Fruit fly (Drosophila melanogaster) whole organism, wandering third instar larva: ENCODE measurements around the gene CG34316.

Experiments
- Abd-B ChIP-seq: fragments of >200 bp; optimal IDR thresholded peaks from 2 replicates; lab custom pipeline; 2017; ENCODE audit warnings: missing biosample characterization, missing genetic modification characterization
- CG32264 ChIP-seq: fragments of 200-800 bp; sonication (Bioruptor generic); optimal IDR thresholded peaks from 2 replicates; lab custom pipeline; 2016; ENCODE audit warnings: missing biosample characterization, missing genetic modification characterization
- CG9705 ChIP-seq: fragments of 200-800 bp; sonication (Bioruptor generic); optimal IDR thresholded peaks from 2 replicates; lab custom pipeline; 2018; ENCODE audit warnings: missing biosample characterization, mild to moderate bottlenecking, missing genetic modification characterization
- CrebA ChIP-seq: fragments of 200-800 bp; sonication (Bioruptor generic); optimal IDR thresholded peaks from 2 replicates; lab custom pipeline; 2016; ENCODE audit warnings: missing biosample characterization, mild to moderate bottlenecking, missing genetic modification characterization, borderline replicate concordance
- Dfd ChIP-seq: fragments of >200 bp; optimal IDR thresholded peaks from 2 replicates; lab custom pipeline; 2017; ENCODE audit warnings: missing biosample characterization, missing genetic modification characterization
- Dif ChIP-seq: fragments of 200-275, 200-300 bp; sonication (Bioruptor generic); optimal IDR thresholded peaks from 2 replicates; lab custom pipeline; 2018; ENCODE audit warnings: missing biosample characterization, missing genetic modification characterization; ENCODE audit not compliant: partially characterized antibody
- GATAd ChIP-seq: sonication (Bioruptor generic); optimal IDR thresholded peaks from 2 replicates; lab custom pipeline; 2016; ENCODE audit warnings: missing biosample characterization, missing genetic modification characterization
- HLH106 ChIP-seq: fragments of 200-800 bp; optimal IDR thresholded peaks from 3 replicates; lab custom pipeline; 2019; ENCODE audit warnings: missing biosample characterization, mild to moderate bottlenecking, missing genetic modification characterization, moderate library complexity
- Hnf4 ChIP-seq: fragments of 200-800 bp; sonication (Bioruptor generic); optimal IDR thresholded peaks from 2 replicates; lab custom pipeline; 2016; ENCODE audit warnings: missing biosample characterization, mild to moderate bottlenecking, missing genetic modification characterization
- Hr78 ChIP-seq: fragments of >200 bp; optimal IDR thresholded peaks from 2 replicates; lab custom pipeline; 2017; ENCODE audit warnings: missing biosample characterization, missing genetic modification characterization
- Hr83 ChIP-seq: fragments of 200-300 bp; sonication (Bioruptor generic); optimal IDR thresholded peaks from 2 replicates; lab custom pipeline; 2016; ENCODE audit warnings: missing biosample characterization, mild to moderate bottlenecking, missing genetic modification characterization, moderate library complexity; ENCODE audit not compliant: poor library complexity, severe bottlenecking
- Jra ChIP-seq: sonication (Bioruptor generic); optimal IDR thresholded peaks from 2 replicates; lab custom pipeline; 2016; ENCODE audit warnings: missing biosample characterization, missing genetic modification characterization
- Mio ChIP-seq: sonication (Bioruptor generic); optimal IDR thresholded peaks from 2 replicates; lab custom pipeline; 2016; ENCODE audit warnings: missing biosample characterization, missing genetic modification characterization
- Myc ChIP-seq: fragments of >200 bp; optimal IDR thresholded peaks from 2 replicates; lab custom pipeline; 2017
- N ChIP-seq: fragments of >200 bp; optimal IDR thresholded peaks from 2 replicates; lab custom pipeline; 2018; ENCODE audit warnings: missing biosample characterization, missing external identifiers, missing genetic modification characterization
- OdsH ChIP-seq: fragments of 200-800 bp; sonication (Bioruptor generic); optimal IDR thresholded peaks from 2 replicates; lab custom pipeline; 2016; ENCODE audit warnings: missing biosample characterization, mild to moderate bottlenecking, missing genetic modification characterization
- Rel ChIP-seq, 2 experiments: fragments of 200-800 bp; sonication (Bioruptor generic) in 1 of 2; optimal IDR thresholded peaks; 2 replicates in 1 of 2; 3 replicates in 1 of 2; lab custom pipeline; 2016 to 2019; ENCODE audit warnings: mild to moderate bottlenecking in 2 of 2, missing biosample characterization in 2 of 2, missing genetic modification characterization in 2 of 2, moderate library complexity in 1 of 2
- Sp1 ChIP-seq: fragments of 200-800 bp; sonication (Bioruptor generic); optimal IDR thresholded peaks from 3 replicates; lab custom pipeline; 2019; ENCODE audit warnings: missing biosample characterization, mild to moderate bottlenecking, missing genetic modification characterization, moderate library complexity
- Vsx2 ChIP-seq: fragments of 200-300, 225-300 bp; sonication (Bioruptor generic); optimal IDR thresholded peaks from 2 replicates; lab custom pipeline; 2018; ENCODE audit warnings: missing biosample characterization, missing genetic modification characterization; ENCODE audit not compliant: partially characterized antibody
- br ChIP-seq: fragments of 200-800 bp; sonication (Bioruptor generic); optimal IDR thresholded peaks from 2 replicates; lab custom pipeline; 2016; ENCODE audit warnings: missing biosample characterization, missing genetic modification characterization
- brk ChIP-seq: fragments of 200-800 bp; sonication (Bioruptor generic); optimal IDR thresholded peaks from 2 replicates; lab custom pipeline; 2016; ENCODE audit warnings: missing biosample characterization, mild to moderate bottlenecking, missing genetic modification characterization
- dl ChIP-seq, 2 experiments: fragments of 175-275, 200-275 bp in 1 of 2; fragments of 200-275 bp in 1 of 2; sonication (Bioruptor generic); optimal IDR thresholded peaks; lab custom pipeline; 2018; ENCODE audit warnings: mild to moderate bottlenecking in 2 of 2, missing biosample characterization in 2 of 2, missing genetic modification characterization in 2 of 2, moderate library complexity in 2 of 2; ENCODE audit not compliant: partially characterized antibody in 2 of 2, insufficient read depth in 1 of 2
- dmrt93B ChIP-seq: fragments of 200-800 bp; sonication (Bioruptor generic); optimal IDR thresholded peaks from 2 replicates; lab custom pipeline; 2018; ENCODE audit warnings: missing biosample characterization, mild to moderate bottlenecking, missing genetic modification characterization
- dsf ChIP-seq: sonication (Bioruptor generic); optimal IDR thresholded peaks from 2 replicates; lab custom pipeline; 2016; ENCODE audit warnings: missing biosample characterization, missing genetic modification characterization, borderline replicate concordance
- ey ChIP-seq: fragments of 200-800 bp; sonication (Bioruptor generic); optimal IDR thresholded peaks from 2 replicates; lab custom pipeline; 2016; ENCODE audit warnings: missing biosample characterization, missing genetic modification characterization
- foxo ChIP-seq, 2 experiments: fragments of 200-800 bp; sonication (Bioruptor generic); optimal IDR thresholded peaks; 2 replicates in 1 of 2; 3 replicates in 1 of 2; lab custom pipeline; 2016 to 2017; ENCODE audit warnings: missing biosample characterization in 2 of 2, missing genetic modification characterization in 2 of 2
- fru ChIP-seq: fragments of 200-800 bp; sonication (Bioruptor generic); optimal IDR thresholded peaks from 3 replicates; lab custom pipeline; 2016; ENCODE audit warnings: missing biosample characterization, mild to moderate bottlenecking, missing genetic modification characterization
- h ChIP-seq: fragments of 200-800 bp; sonication (Bioruptor generic); optimal IDR thresholded peaks from 3 replicates; lab custom pipeline; 2016; ENCODE audit warnings: missing biosample characterization, mild to moderate bottlenecking, missing genetic modification characterization
- jim ChIP-seq: fragments of 175-275, 200-325 bp; sonication (Bioruptor generic); optimal IDR thresholded peaks from 2 replicates; lab custom pipeline; 2016; ENCODE audit warnings: missing biosample characterization, mild to moderate bottlenecking, missing genetic modification characterization
- lola ChIP-seq: fragments of >200 bp; optimal IDR thresholded peaks from 2 replicates; lab custom pipeline; 2017; ENCODE audit warnings: missing biosample characterization, missing genetic modification characterization
- pan ChIP-seq: fragments of >200 bp; optimal IDR thresholded peaks from 2 replicates; lab custom pipeline; 2017
- psq ChIP-seq: fragments of 200-800 bp; sonication (Bioruptor generic); optimal IDR thresholded peaks from 3 replicates; lab custom pipeline; 2017; ENCODE audit warnings: missing biosample characterization, mild to moderate bottlenecking, missing genetic modification characterization, moderate library complexity
- rgr ChIP-seq: fragments of 200-800 bp; sonication (Bioruptor generic); optimal IDR thresholded peaks from 3 replicates; lab custom pipeline; 2016; ENCODE audit warnings: missing biosample characterization, mild to moderate bottlenecking, missing genetic modification characterization
- sage ChIP-seq: fragments of 200-800 bp; sonication (Bioruptor generic); optimal IDR thresholded peaks from 2 replicates; lab custom pipeline; 2016; ENCODE audit warnings: missing biosample characterization, mild to moderate bottlenecking, missing genetic modification characterization
- sv ChIP-seq: fragments of 200-800 bp; sonication (Bioruptor generic); optimal IDR thresholded peaks from 3 replicates; lab custom pipeline; 2016; ENCODE audit warnings: missing biosample characterization, missing genetic modification characterization
- tai ChIP-seq: sonication (Bioruptor generic); optimal IDR thresholded peaks from 2 replicates; lab custom pipeline; 2016; ENCODE audit warnings: missing biosample characterization, missing genetic modification characterization
- usp ChIP-seq: fragments of >200 bp; optimal IDR thresholded peaks from 2 replicates; lab custom pipeline; 2017; ENCODE audit warnings: missing biosample characterization, missing genetic modification characterization
- woc ChIP-seq: sonication (Bioruptor generic); optimal IDR thresholded peaks from 2 replicates; lab custom pipeline; 2016; ENCODE audit warnings: missing biosample characterization, mild to moderate bottlenecking, missing genetic modification characterization

CG34316 gene

DNA sequence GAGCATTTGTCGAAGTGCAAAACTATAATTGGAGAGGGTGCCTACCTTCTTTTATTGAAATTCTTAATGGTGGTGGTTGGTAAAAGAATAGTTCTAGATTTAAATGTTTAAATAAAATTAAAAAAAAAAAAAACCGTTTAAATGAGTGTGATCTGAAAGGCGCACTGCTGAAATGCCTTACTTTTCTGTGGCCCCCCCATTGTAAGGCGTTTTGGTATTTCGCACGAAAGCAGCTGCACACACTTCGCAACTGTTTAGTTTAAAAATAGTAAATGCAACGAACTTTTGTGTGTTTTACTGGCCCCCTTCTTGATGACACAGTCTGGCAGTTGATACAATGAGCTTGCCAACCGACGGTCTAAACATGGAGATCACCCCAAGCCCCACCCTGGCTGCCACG is 38.0 kb downstream of the CG34316 start, which contains the start of the genes CG14864 and Zip88E:
TSS of gene CG14864 (minus strand) at position 113 of the 400 bp plus-strand sequence.
TSS of gene Zip88E (plus strand) at position 237 of the 400 bp plus-strand sequence.
- no peak for TF ChIP-seq OdsH (GFP tag; lab: Kevin White, UChicago)
- TF ChIP-seq Hr83: peak; percentile 22
- no peak for TF ChIP-seq dsf (GFP tag; lab: Kevin White, UChicago)
- TF ChIP-seq usp (GFP tag; lab: Kevin White, UChicago): no peak
- no peak for TF ChIP-seq Dif (GFP tag; lab: Kevin White, UChicago)
- no peak for TF ChIP-seq sv (GFP tag; lab: Kevin White, UChicago)
- no peak for TF ChIP-seq dl (GFP tag; optimal IDR thresholded peaks at IDR 0.05; lab: Kevin White, UChicago; ENCODE audit: insufficient read depth in 1 of 2, partially characterized antibody in 2 of 2)
- no peak for TF ChIP-seq jim (GFP tag; lab: Kevin White, UChicago)

DNA sequence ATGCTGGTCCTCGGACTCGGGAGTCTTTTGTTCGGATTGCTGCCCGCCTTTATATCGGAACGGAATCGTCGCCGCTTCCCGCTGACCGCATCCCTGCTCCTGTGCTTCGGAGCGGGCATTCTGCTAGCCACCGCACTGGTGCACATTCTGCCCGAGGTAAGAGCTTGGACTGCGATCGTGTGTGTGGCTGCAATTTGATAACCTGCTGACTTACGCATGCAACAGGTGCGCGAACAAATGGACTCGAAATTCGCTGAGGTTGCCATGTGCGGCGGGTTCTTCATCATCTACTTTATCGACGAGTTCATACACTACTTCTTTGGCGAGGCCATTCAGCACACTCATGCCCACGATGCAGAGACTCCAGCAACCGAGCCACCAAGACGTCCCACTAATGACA is 38.5 kb downstream of the CG34316 start:
- TF ChIP-seq brk (GFP tag; lab: Kevin White, UChicago) (no peak), rgr (GFP tag; lab: Kevin White, UChicago) (no peak), dsf (GFP tag; lab: Kevin White, UChicago) (no peak), CG9705 (GFP tag; lab: Kevin White, UChicago) (no peak), CrebA (GFP tag; lab: Kevin White, UChicago) (no peak), pan (lab: Kevin White, UChicago) (no peak), br (GFP tag; lab: Kevin White, UChicago) (no peak), Hr83 (no peak), psq (GFP tag; lab: Kevin White, UChicago) (no peak), Hnf4 (no peak), Hr78 (no peak), lola (GFP tag; lab: Kevin White, UChicago) (no peak), OdsH (GFP tag; lab: Kevin White, UChicago) (no peak), Vsx2 (GFP tag; lab: Kevin White, UChicago) (no peak), ey (GFP tag; lab: Kevin White, UChicago) (no peak), Sp1 (GFP tag; lab: Kevin White, UChicago) (no peak)
- TF ChIP-seq, all 38 proteins: peak for 0

dm6 chr3R:15275158-15275623 is 44.8 kb downstream of the CG34316 start, which contains the start of the genes Cp190 and CG4338:
Gene Cp190 (minus strand): TSS chr3R:15275241.
Gene CG4338 (plus strand): TSS chr3R:15275522.
- TF ChIP-seq Sp1 (GFP tag; lab: Kevin White, UChicago): peak; percentile 99
- peak; percentile 69 for TF ChIP-seq Hr83
- no peak for TF ChIP-seq pan (lab: Kevin White, UChicago)
- TF ChIP-seq Myc (lab: Kevin White, UChicago): peak; percentile 34
- peak; percentile 98 for TF ChIP-seq rgr (GFP tag; lab: Kevin White, UChicago)
- TF ChIP-seq dsf (GFP tag; lab: Kevin White, UChicago): peak; percentile 90
- TF ChIP-seq jim (GFP tag; lab: Kevin White, UChicago): no peak
- peak; percentile 64 to 98 for TF ChIP-seq foxo (GFP tag; optimal IDR thresholded peaks at IDR 0.05; lab: Kevin White, UChicago)
- TF ChIP-seq fru (GFP tag; lab: Kevin White, UChicago): peak; percentile 96
- peak; percentile 94 for TF ChIP-seq br (GFP tag; lab: Kevin White, UChicago)
- no peak for TF ChIP-seq Hnf4
- no peak for TF ChIP-seq brk (GFP tag; lab: Kevin White, UChicago)
- no peak for TF ChIP-seq tai
- TF ChIP-seq Rel (GFP tag; optimal IDR thresholded peaks at IDR 0.05; lab: Kevin White, UChicago): peak; percentile 78
- peak; percentile 92 for TF ChIP-seq Rel (tag; optimal IDR thresholded peaks at IDR 0.05; lab: Kevin White, UChicago)
- TF ChIP-seq sage: no peak
- peak; percentile 92 for TF ChIP-seq sv (GFP tag; lab: Kevin White, UChicago)
- TF ChIP-seq Dfd (GFP tag; lab: Kevin White, UChicago): no peak
- peak; percentile 48 for TF ChIP-seq Mio
- TF ChIP-seq Abd-B: no peak
- peak; percentile 96 for TF ChIP-seq OdsH (GFP tag; lab: Kevin White, UChicago)
- no peak for TF ChIP-seq lola (GFP tag; lab: Kevin White, UChicago)
- peak; percentile 80 for TF ChIP-seq Jra (GFP tag; lab: Kevin White, UChicago)
- TF ChIP-seq h (GFP tag; lab: Kevin White, UChicago): peak; percentile 97
- peak; percentile 97 for TF ChIP-seq woc
- TF ChIP-seq Hr78: no peak
- TF ChIP-seq ey (GFP tag; lab: Kevin White, UChicago): peak; percentile 95
- TF ChIP-seq CrebA (GFP tag; lab: Kevin White, UChicago): no peak
- TF ChIP-seq Vsx2 (GFP tag; lab: Kevin White, UChicago): no peak
- peak; percentile 97 for TF ChIP-seq dmrt93B
- no peak for TF ChIP-seq GATAd (GFP tag; lab: Kevin White, UChicago)
- TF ChIP-seq usp (GFP tag; lab: Kevin White, UChicago): no peak
- peak; percentile 95 for TF ChIP-seq psq (GFP tag; lab: Kevin White, UChicago)
- peak; percentile 99 for TF ChIP-seq HLH106
- TF ChIP-seq Dif (GFP tag; lab: Kevin White, UChicago): no peak
- TF ChIP-seq CG32264 (GFP tag; lab: Kevin White, UChicago): peak; percentile 85
- TF ChIP-seq N (GFP tag; lab: Kevin White, UChicago): no peak
- TF ChIP-seq dl (GFP tag; optimal IDR thresholded peaks at IDR 0.05; lab: Kevin White, UChicago; ENCODE audit: insufficient read depth in 1 of 2, partially characterized antibody in 2 of 2): no peak
- TF ChIP-seq CG9705 (GFP tag; lab: Kevin White, UChicago): peak; percentile 98
